Fruit fly (Drosophila melanogaster): ENCODE results near the gene CG9213.

Gene CG9213

dm6 chrX:15578043-15578442 lies 3.7 kb upstream of the CG9213 start, which contains the start of the genes cerv and CG7872:
cerv (minus strand) TSS chrX:15578171.
CG7872 (plus strand) TSS chrX:15578205.
- TF ChIP-seq Hr78 (GFP tag; optimal IDR thresholded peaks at IDR 0.05), result no peak
- peak; percentile 37 for TF ChIP-seq Hr83 (GFP tag; optimal IDR thresholded peaks at IDR 0.05; ENCODE audit: poor library complexity, severe bottlenecking)
- no peak for TF ChIP-seq dmrt93B (GFP tag; optimal IDR thresholded peaks at IDR 0.05)
- peak; percentile 3 for TF ChIP-seq rgr (GFP tag; optimal IDR thresholded peaks at IDR 0.05)
- TF ChIP-seq dl (GFP tag; optimal IDR thresholded peaks at IDR 0.05; ENCODE audit: insufficient read depth in 1 of 2, partially characterized antibody in 2 of 2), result no peak
- TF ChIP-seq fru (GFP tag; optimal IDR thresholded peaks at IDR 0.05), result no peak
- no peak for TF ChIP-seq Rel (GFP tag; optimal IDR thresholded peaks at IDR 0.05)
- peak; percentile 1 for TF ChIP-seq Rel (tag; optimal IDR thresholded peaks at IDR 0.05)
- TF ChIP-seq HLH106 (tag; optimal IDR thresholded peaks at IDR 0.05), result no peak
- no peak for TF ChIP-seq ey (GFP tag; optimal IDR thresholded peaks at IDR 0.05)
- TF ChIP-seq lola (GFP tag; optimal IDR thresholded peaks at IDR 0.05), result no peak
- TF ChIP-seq foxo (GFP tag; optimal IDR thresholded peaks at IDR 0.05), result peak in 1 of 2 experiments; percentile 8

dm6 chrX:15575557-15575956 lies 1.2 kb upstream of the CG9213 start, which contains the start of gene CG42299:
CG42299 (minus strand) TSS chrX:15575683.
- TF ChIP-seq Myc (optimal IDR thresholded peaks at IDR 0.05) (no peak), brk (GFP tag; optimal IDR thresholded peaks at IDR 0.05) (no peak), CG9705 (GFP tag; optimal IDR thresholded peaks at IDR 0.05) (no peak)

dm6 chrX:15571939-15572338 lies 2.4 kb downstream of the CG9213 start, which contains the start of gene CG15643:
CG15643 (minus strand) TSS chrX:15572149.
- no peak for TF ChIP-seq Rel (GFP tag; optimal IDR thresholded peaks at IDR 0.05)
- peak; percentile 68 for TF ChIP-seq Rel (tag; optimal IDR thresholded peaks at IDR 0.05)
- no peak for TF ChIP-seq N (GFP tag; optimal IDR thresholded peaks at IDR 0.05)
- peak; percentile 67 for TF ChIP-seq sage (GFP tag; optimal IDR thresholded peaks at IDR 0.05)

dm6 chrX:15568983-15569370 lies 5.4 kb downstream of the CG9213 start, which contains the start of gene CG7860:
CG7860 (plus strand) TSS chrX:15568993.
- TF ChIP-seq jim (GFP tag; optimal IDR thresholded peaks at IDR 0.05) (no peak), br (GFP tag; optimal IDR thresholded peaks at IDR 0.05) (no peak), Sp1 (GFP tag; optimal IDR thresholded peaks at IDR 0.05) (peak; percentile 7), Hnf4 (GFP tag; optimal IDR thresholded peaks at IDR 0.05) (no peak), woc (GFP tag; optimal IDR thresholded peaks at IDR 0.05) (peak; percentile 1), Rel (GFP tag; optimal IDR thresholded peaks at IDR 0.05) (no peak), Rel (tag; optimal IDR thresholded peaks at IDR 0.05) (no peak), Dif (GFP tag; optimal IDR thresholded peaks at IDR 0.05; ENCODE audit: partially characterized antibody) (peak; percentile 47), usp (GFP tag; optimal IDR thresholded peaks at IDR 0.05) (no peak)

dm6 chrX:15568353-15568982 lies 5.9 kb downstream of the CG9213 start:
- TF ChIP-seq OdsH (GFP tag; optimal IDR thresholded peaks at IDR 0.05) (no peak), CG32264 (GFP tag; optimal IDR thresholded peaks at IDR 0.05) (no peak), tai (GFP tag; optimal IDR thresholded peaks at IDR 0.05) (no peak), lola (GFP tag; optimal IDR thresholded peaks at IDR 0.05) (no peak), N (GFP tag; optimal IDR thresholded peaks at IDR 0.05) (no peak), Vsx2 (GFP tag; optimal IDR thresholded peaks at IDR 0.05; ENCODE audit: partially characterized antibody) (no peak), rgr (GFP tag; optimal IDR thresholded peaks at IDR 0.05) (no peak), h (GFP tag; optimal IDR thresholded peaks at IDR 0.05) (peak; percentile 3), GATAd (GFP tag; optimal IDR thresholded peaks at IDR 0.05) (no peak), CG9705 (GFP tag; optimal IDR thresholded peaks at IDR 0.05) (no peak), foxo (GFP tag; optimal IDR thresholded peaks at IDR 0.05) (no peak), fru (GFP tag; optimal IDR thresholded peaks at IDR 0.05) (no peak), sv (GFP tag; optimal IDR thresholded peaks at IDR 0.05) (no peak), br (GFP tag; optimal IDR thresholded peaks at IDR 0.05) (no peak), dl (GFP tag; optimal IDR thresholded peaks at IDR 0.05; ENCODE audit: insufficient read depth in 1 of 2, partially characterized antibody in 2 of 2) (no peak), HLH106 (tag; optimal IDR thresholded peaks at IDR 0.05) (peak; percentile 29), Jra (GFP tag; optimal IDR thresholded peaks at IDR 0.05) (no peak), Rel (GFP tag; optimal IDR thresholded peaks at IDR 0.05) (peak; percentile 18), Rel (tag; optimal IDR thresholded peaks at IDR 0.05) (peak; percentile 24), brk (GFP tag; optimal IDR thresholded peaks at IDR 0.05) (no peak), Sp1 (GFP tag; optimal IDR thresholded peaks at IDR 0.05) (peak; percentile 37), usp (GFP tag; optimal IDR thresholded peaks at IDR 0.05) (no peak), pan (optimal IDR thresholded peaks at IDR 0.05) (no peak), psq (GFP tag; optimal IDR thresholded peaks at IDR 0.05) (peak; percentile 31), ey (GFP tag; optimal IDR thresholded peaks at IDR 0.05) (no peak), sage (GFP tag; optimal IDR thresholded peaks at IDR 0.05) (no peak), woc (GFP tag; optimal IDR thresholded peaks at IDR 0.05) (peak; percentile 6), Abd-B (GFP tag; optimal IDR thresholded peaks at IDR 0.05) (no peak), dmrt93B (GFP tag; optimal IDR thresholded peaks at IDR 0.05) (peak; percentile 22), Hr83 (GFP tag; optimal IDR thresholded peaks at IDR 0.05; ENCODE audit: poor library complexity, severe bottlenecking) (peak; percentile 54), Dif (GFP tag; optimal IDR thresholded peaks at IDR 0.05; ENCODE audit: partially characterized antibody) (no peak), jim (GFP tag; optimal IDR thresholded peaks at IDR 0.05) (no peak), Hnf4 (GFP tag; optimal IDR thresholded peaks at IDR 0.05) (no peak), CrebA (GFP tag; optimal IDR thresholded peaks at IDR 0.05; ENCODE audit: borderline replicate concordance) (no peak), Mio (GFP tag; optimal IDR thresholded peaks at IDR 0.05) (no peak), Hr78 (GFP tag; optimal IDR thresholded peaks at IDR 0.05) (no peak)

Measured in whole organism, wandering third instar larva.